Comparison of ENCODE assay signal across 2 worm cellular contexts in genomic region chrIV:8042005-8042404, ce11.
TF ChIP-seq lines count a peak whose summit lies in the region.

No protein-coding gene starts in this region.

TF ChIP-seq in whole organism, L1 larva, 84 proteins besides CTCF, POLR2A, EP300 and RAD21 (continued from another document):
- TF ChIP-seq zip-4 (GFP tag; optimal IDR thresholded peaks at IDR 0.05; lab: Kevin White, UChicago) (no peak), efl-1 (optimal IDR thresholded peaks at IDR 0.05; lab: Kevin White, UChicago) (no peak), efl-1 (GFP tag; optimal IDR thresholded peaks at IDR 0.05 in 1 of 2; lab: Kevin White, UChicago) (peak in 1 of 2 experiments; percentile 43), grh-1 (GFP tag; IDR thresholded peaks at IDR 0.05; lab: Robert Waterston, UW) (peak; percentile 83), lin-35 (GFP tag; optimal IDR thresholded peaks at IDR 0.05; lab: Kevin White, UChicago) (peak in 1 of 2 experiments; percentile 29), C34B4.2 (tag; optimal IDR thresholded peaks at IDR 0.05; lab: Kevin White, UChicago) (no peak)

TF ChIP-seq in whole organism, L4 larva, 104 proteins besides CTCF, POLR2A, EP300 and RAD21 (continued from another document):
- TF ChIP-seq nhr-25 (tag; optimal IDR thresholded peaks at IDR 0.05; lab: Kevin White, UChicago; ENCODE audit: borderline replicate concordance, insufficient read depth): peak; percentile 38
- peak; percentile 77 for TF ChIP-seq nhr-48 (tag; optimal IDR thresholded peaks at IDR 0.05; lab: Kevin White, UChicago)
